Fruit fly (Drosophila melanogaster): ENCODE results near the gene CG14187.

DNA sequence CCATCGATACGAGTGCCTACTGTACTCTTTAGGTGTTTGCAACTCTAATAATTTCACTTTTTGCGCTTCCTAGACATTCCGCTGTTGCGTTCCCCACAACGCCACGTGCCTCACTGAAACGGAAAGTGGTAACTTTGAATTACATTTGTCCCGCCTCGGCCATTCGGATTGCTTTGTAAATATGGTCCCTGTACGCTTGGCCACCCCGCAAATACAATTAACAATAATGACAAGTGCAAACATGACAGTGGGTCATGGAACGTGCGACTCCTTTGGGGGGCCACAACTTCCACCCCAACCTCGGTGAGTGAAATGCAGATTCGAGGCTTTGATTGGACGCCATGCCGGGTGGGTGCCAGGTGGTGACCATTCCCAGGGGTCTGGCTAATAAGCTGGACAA lies 1.2 kb downstream of the CG14187 start, which contains the start of gene Ir76b:
- TF ChIP-seq CG8478 (optimal IDR thresholded peaks at IDR 0.05) (no peak), CTCF (optimal IDR thresholded peaks at IDR 0.05) (no peak)

Data from S2 (cell line).